Fruit fly (Drosophila melanogaster) Kc167 (cell line): ENCODE data around the gene Cchl.

Experiments
- Myc ChIP-seq: fragments of >200 bp; optimal IDR thresholded peaks from 2 replicates; lab custom pipeline; 2017; ENCODE audit warnings: missing external identifiers
- h ChIP-seq: fragments of >200 bp; optimal IDR thresholded peaks from 3 replicates; lab custom pipeline; 2018; ENCODE audit warnings: missing external identifiers

dm6 chr3R:22044443-22044970 is 17.2 kb upstream of the Cchl start:
- TF ChIP-seq Myc (lab: Kevin White, UChicago) (no peak), h (lab: Kevin White, UChicago) (no peak)
